ENCODE assay signal across 4 fruit fly cellular contexts in genomic region chr2L:2721317-2721716, dm6.
TF ChIP-seq lines count a peak whose summit lies in the region.

No protein-coding gene starts in this region.

- TF ChIP-seq CTCF in whole organism, embryonic (GFP tag; optimal IDR thresholded peaks at IDR 0.05; lab: Kevin White, UChicago), result no peak

TF ChIP-seq in whole organism, embryonic, 481 proteins besides CTCF, POLR2A, EP300 and RAD21 (continues in another document):
- TF ChIP-seq Neu2 (GFP tag; optimal IDR thresholded peaks at IDR 0.05; lab: Kevin White, UChicago; ENCODE audit: borderline replicate concordance) (no peak), CG7271 (tag; optimal IDR thresholded peaks at IDR 0.05; lab: Kevin White, UChicago) (no peak), abd-A (tag; optimal IDR thresholded peaks at IDR 0.05; lab: Kevin White, UChicago) (no peak), ato (GFP tag; IDR thresholded peaks at IDR 0.05; lab: Robert Waterston, UW; ENCODE audit: partially characterized antibody) (no peak), Rfx (GFP tag; IDR thresholded peaks at IDR 0.05; lab: Robert Waterston, UW) (no peak), CG8290 (GFP tag; optimal IDR thresholded peaks at IDR 0.05; lab: Kevin White, UChicago) (no peak), CG8290 (tag; optimal IDR thresholded peaks at IDR 0.05; lab: Kevin White, UChicago) (peak in 1 of 2 experiments; percentile 47), CG33213 (GFP tag; optimal IDR thresholded peaks at IDR 0.05; lab: Kevin White, UChicago) (no peak), Hr3 (GFP tag; optimal IDR thresholded peaks at IDR 0.05; lab: Kevin White, UChicago) (no peak), da (GFP tag; optimal IDR thresholded peaks at IDR 0.05; lab: Kevin White, UChicago) (no peak), stc (GFP tag; IDR thresholded peaks at IDR 0.05; lab: Robert Waterston, UW) (no peak), pita (GFP tag; optimal IDR thresholded peaks at IDR 0.05; lab: Kevin White, UChicago) (no peak), Antp (GFP tag; optimal IDR thresholded peaks at IDR 0.05; lab: Kevin White, UChicago) (no peak), cas (GFP tag; IDR thresholded peaks at IDR 0.05; lab: Robert Waterston, UW) (no peak), ERR (GFP tag; optimal IDR thresholded peaks at IDR 0.05; lab: Kevin White, UChicago) (no peak), CG6272 (GFP tag; IDR thresholded peaks at IDR 0.05; lab: Robert Waterston, UW) (no peak), NfI (GFP tag; optimal IDR thresholded peaks at IDR 0.05; lab: Kevin White, UChicago) (no peak), CG43689 (GFP tag; IDR thresholded peaks at IDR 0.05; lab: Robert Waterston, UW) (no peak), nerfin-1 (tag; optimal IDR thresholded peaks at IDR 0.05; lab: Kevin White, UChicago) (no peak), Fer1 (GFP tag; optimal IDR thresholded peaks at IDR 0.05; lab: Kevin White, UChicago) (no peak), H2.0 (GFP tag; IDR thresholded peaks at IDR 0.05; lab: Robert Waterston, UW) (no peak), Hr78 (GFP tag; optimal IDR thresholded peaks at IDR 0.05; lab: Kevin White, UChicago) (no peak), lola (GFP tag; optimal IDR thresholded peaks at IDR 0.05; lab: Kevin White, UChicago) (no peak), zfh2 (GFP tag; optimal IDR thresholded peaks at IDR 0.05; lab: Kevin White, UChicago) (no peak)

TF ChIP-seq in whole organism, prepupa, 60 proteins besides CTCF, POLR2A, EP300 and RAD21 (continues in another document):
- TF ChIP-seq lz (GFP tag; optimal IDR thresholded peaks at IDR 0.05; lab: Kevin White, UChicago) (no peak), CG1621 (tag; optimal IDR thresholded peaks at IDR 0.05; lab: Kevin White, UChicago) (no peak), fd85E (GFP tag; optimal IDR thresholded peaks at IDR 0.05; lab: Kevin White, UChicago) (no peak), CG4318 (GFP tag; optimal IDR thresholded peaks at IDR 0.05; lab: Kevin White, UChicago) (no peak), Sox102F (GFP tag; optimal IDR thresholded peaks at IDR 0.05; lab: Kevin White, UChicago) (no peak), svp (GFP tag; lab: Kevin White, UChicago) (peak; percentile 65), CG11762 (GFP tag; optimal IDR thresholded peaks at IDR 0.05; lab: Kevin White, UChicago; ENCODE audit: insufficient read depth) (no peak), achi (GFP tag; optimal IDR thresholded peaks at IDR 0.05; lab: Kevin White, UChicago) (no peak), eg (GFP tag; IDR thresholded peaks at IDR 0.05; lab: Robert Waterston, UW) (0 out of 3 replicates have a peak, but pooled peaks have one; percentile 21), CG6276 (GFP tag; optimal IDR thresholded peaks at IDR 0.05; lab: Kevin White, UChicago) (no peak), OdsH (GFP tag; optimal IDR thresholded peaks at IDR 0.05; lab: Kevin White, UChicago) (no peak), CG10631 (GFP tag; optimal IDR thresholded peaks at IDR 0.05; lab: Kevin White, UChicago) (no peak), CG6808 (GFP tag; optimal IDR thresholded peaks at IDR 0.05; lab: Kevin White, UChicago) (no peak), CG7368 (GFP tag; optimal IDR thresholded peaks at IDR 0.05; lab: Kevin White, UChicago) (no peak), CG6792 (GFP tag; optimal IDR thresholded peaks at IDR 0.05; lab: Kevin White, UChicago) (no peak), Met (GFP tag; optimal IDR thresholded peaks at IDR 0.05; lab: Kevin White, UChicago) (no peak), cyc (GFP tag; optimal IDR thresholded peaks at IDR 0.05; lab: Kevin White, UChicago) (no peak), CG3919 (GFP tag; optimal IDR thresholded peaks at IDR 0.05; lab: Kevin White, UChicago) (no peak), Ets21C (GFP tag; optimal IDR thresholded peaks at IDR 0.05; lab: Kevin White, UChicago) (no peak), spab (GFP tag; optimal IDR thresholded peaks at IDR 0.05; lab: Kevin White, UChicago) (no peak), Sox14 (GFP tag; optimal IDR thresholded peaks at IDR 0.05; lab: Kevin White, UChicago) (no peak), Eip75B (GFP tag; optimal IDR thresholded peaks at IDR 0.05; lab: Kevin White, UChicago) (no peak), Blimp-1 (GFP tag; optimal IDR thresholded peaks at IDR 0.05; lab: Kevin White, UChicago) (no peak), dsx (GFP tag; optimal IDR thresholded peaks at IDR 0.05; lab: Kevin White, UChicago; ENCODE audit: poor library complexity, severe bottlenecking) (no peak), CG15336 (GFP tag; IDR thresholded peaks at IDR 0.05; lab: Robert Waterston, UW) (no peak)

TF ChIP-seq in whole organism, pupa, 21 proteins besides CTCF, POLR2A, EP300 and RAD21:
- TF ChIP-seq CG10348 (GFP tag; IDR thresholded peaks at IDR 0.05; lab: Robert Waterston, UW) (no peak), D1 (tag; optimal IDR thresholded peaks at IDR 0.05; lab: Kevin White, UChicago) (no peak), CG34367 (tag; optimal IDR thresholded peaks at IDR 0.05; lab: Kevin White, UChicago) (no peak), CG8159 (tag; optimal IDR thresholded peaks at IDR 0.05; lab: Kevin White, UChicago) (peak; percentile 28), CG15710 (tag; optimal IDR thresholded peaks at IDR 0.05; lab: Kevin White, UChicago) (peak; percentile 17), CG14655 (GFP tag; optimal IDR thresholded peaks at IDR 0.05; lab: Kevin White, UChicago) (peak; percentile 15), CG17806 (tag; optimal IDR thresholded peaks at IDR 0.05; lab: Kevin White, UChicago) (no peak), CG13204 (GFP tag; optimal IDR thresholded peaks at IDR 0.05; lab: Kevin White, UChicago) (no peak)

TF ChIP-seq in whole organism, wandering third instar larva, 38 proteins besides CTCF, POLR2A, EP300 and RAD21:
- TF ChIP-seq sage (GFP tag; optimal IDR thresholded peaks at IDR 0.05; lab: Kevin White, UChicago) (no peak), Hr78 (GFP tag; optimal IDR thresholded peaks at IDR 0.05; lab: Kevin White, UChicago) (no peak), rgr (GFP tag; optimal IDR thresholded peaks at IDR 0.05; lab: Kevin White, UChicago) (no peak), CrebA (GFP tag; optimal IDR thresholded peaks at IDR 0.05; lab: Kevin White, UChicago; ENCODE audit: borderline replicate concordance) (no peak), fru (GFP tag; optimal IDR thresholded peaks at IDR 0.05; lab: Kevin White, UChicago) (peak; percentile 4)

Comparison
In these comparisons a context has a peak if more than half of its experiments do, and no peak if none do; other contexts are left out.
1. Of the 7 proteins assayed by ChIP-seq in both whole organism, embryonic and whole organism, prepupa: peak only in whole organism, embryonic: Sox102F; only in whole organism, prepupa: none; in both: none; in neither: 6.